Worm (Caenorhabditis elegans) whole organism, early embryonic: Measurements from ENCODE around the gene gop-3.
A peak's percentile ranks its signal among the peaks of the same experiment; 100 is the strongest.

Experiments
- B0310.2 ChIP-seq: sonication (generic microtip); optimal IDR thresholded peaks from 2 replicates; lab custom pipeline; 2016; ENCODE audit warnings: mild to moderate bottlenecking, missing genetic modification characterization, missing compliant biosample characterization
- F13C5.2 ChIP-seq: sonication (generic microtip); optimal IDR thresholded peaks from 2 replicates; lab custom pipeline; 2017; ENCODE audit warnings: mild to moderate bottlenecking, missing genetic modification characterization, inconsistent platforms, missing compliant biosample characterization
- aly-1 ChIP-seq: sonication (generic microtip); optimal IDR thresholded peaks from 2 replicates; lab custom pipeline; 2016; ENCODE audit warnings: missing genetic modification characterization, missing compliant biosample characterization
- ama-1 ChIP-seq: fragments of 150-350 bp; optimal IDR thresholded peaks from 2 replicates; lab custom pipeline; 2014
- ceh-13 ChIP-seq: fragments of 200-800 bp; sonication (Bioruptor generic); optimal IDR thresholded peaks from 2 replicates; lab custom pipeline; 2018; ENCODE audit warnings: mild to moderate bottlenecking, missing genetic modification characterization, missing compliant biosample characterization
- ceh-36 ChIP-seq: sonication (generic microtip); optimal IDR thresholded peaks from 2 replicates; lab custom pipeline; 2016; ENCODE audit warnings: missing genetic modification characterization, inconsistent platforms, missing compliant biosample characterization
- ets-7 ChIP-seq: sonication (generic microtip); optimal IDR thresholded peaks from 2 replicates; lab custom pipeline; 2016; ENCODE audit warnings: missing genotype, missing genetic modification characterization, missing compliant biosample characterization
- flt-1 ChIP-seq: fragments of 200-800 bp; sonication (Bioruptor generic); IDR thresholded peaks from 2 replicates; pipeline ENCODE4 v1.3.6; 2022; ENCODE audit warnings: missing genetic modification characterization, missing compliant biosample characterization
- hmbx-1 ChIP-seq: sonication (generic microtip); optimal IDR thresholded peaks from 2 replicates; lab custom pipeline; 2016; ENCODE audit warnings: mild to moderate bottlenecking, missing genetic modification characterization, missing compliant biosample characterization
- hmg-4 ChIP-seq: fragments of 200-800 bp; sonication (Bioruptor generic); optimal IDR thresholded peaks from 2 replicates; lab custom pipeline; 2018; ENCODE audit warnings: mild to moderate bottlenecking, missing genetic modification characterization, missing compliant biosample characterization
- hnd-1 ChIP-seq: sonication (generic microtip); optimal IDR thresholded peaks from 2 replicates; lab custom pipeline; 2016; ENCODE audit warnings: missing genetic modification characterization, missing compliant biosample characterization
- pes-1 ChIP-seq: fragments of 200-800 bp; sonication (Bioruptor generic); IDR thresholded peaks from 2 replicates; pipeline ENCODE4 v1.3.6; 2022; ENCODE audit warnings: missing genetic modification reagents, missing genetic modification characterization, missing compliant biosample characterization
- scrt-1 ChIP-seq: fragments of 200-800 bp; sonication (Bioruptor generic); IDR thresholded peaks from 2 replicates; pipeline ENCODE4 v1.3.6; 2022; ENCODE audit warnings: missing genetic modification characterization, missing compliant biosample characterization
- sea-1 ChIP-seq: fragments of 200-800 bp; sonication (Bioruptor generic); conservative IDR thresholded peaks from 2 replicates; pipeline ENCODE4 v1.3.6; 2022; ENCODE audit warnings: missing genetic modification characterization, missing compliant biosample characterization
- tbx-11 ChIP-seq: fragments of 200-800 bp; sonication (Bioruptor generic); IDR thresholded peaks from 2 replicates; pipeline ENCODE4 v1.3.6; 2022; ENCODE audit warnings: missing genetic modification characterization, missing compliant biosample characterization
- tbx-37 ChIP-seq: fragments of 200-800 bp; sonication (Bioruptor generic); conservative IDR thresholded peaks from 2 replicates; pipeline ENCODE4 v1.3.6; 2022; ENCODE audit warnings: missing genetic modification reagents, missing genetic modification characterization, missing compliant biosample characterization
- tra-4 ChIP-seq: sonication (generic microtip); optimal IDR thresholded peaks from 2 replicates; lab custom pipeline; 2017; ENCODE audit warnings: missing genetic modification characterization, missing compliant biosample characterization

Gene gop-3

ce11 chrIII:5260394-5260793 lies at the start of gene gop-3:
gop-3 (plus strand) TSS chrIII:5260694.
- TF ChIP-seq tbx-37 (no peak), ceh-36 (tag; lab: Kevin White, UChicago) (no peak), sea-1 (GFP tag; lab: Robert Waterston, UW) (no peak), F13C5.2 (tag; lab: Kevin White, UChicago) (no peak)

- peak; percentile 75 for TF ChIP-seq scrt-1 (GFP tag; lab: Robert Waterston, UW)
- TF ChIP-seq hnd-1 (tag; lab: Kevin White, UChicago), result peak; percentile 26
- peak; percentile 80 for TF ChIP-seq flt-1 (GFP tag; lab: Robert Waterston, UW)
- peak; percentile 63 for TF ChIP-seq B0310.2
- TF ChIP-seq ets-7 (tag; lab: Kevin White, UChicago), result peak; percentile 55
- peak; percentile 16 for TF ChIP-seq hmbx-1 (tag; lab: Kevin White, UChicago)
- TF ChIP-seq sea-1 (GFP tag; lab: Robert Waterston, UW), result peak; percentile 76
- TF ChIP-seq F13C5.2 (tag; lab: Kevin White, UChicago), result peak; percentile 66
- TF ChIP-seq aly-1 (tag; lab: Kevin White, UChicago), result peak; percentile 90
- TF ChIP-seq tbx-37, result peak; percentile 40
- TF ChIP-seq ceh-13 (GFP tag; lab: Kevin White, UChicago), result peak; percentile 47
- peak; percentile 84 for TF ChIP-seq pes-1 (GFP tag; lab: Robert Waterston, UW)
- TF ChIP-seq hmg-4, result peak; percentile 93
These were observed 49.3 kb upstream of the gop-3 start for ce11 chrIII:5211137-5211648.

ce11 chrIII:5214162-5214561 lies 46.3 kb upstream of the gop-3 start:
- TF ChIP-seq ets-7 (tag; lab: Kevin White, UChicago) (no peak), hnd-1 (tag; lab: Kevin White, UChicago) (no peak), pes-1 (GFP tag; lab: Robert Waterston, UW) (no peak), tra-4 (tag; lab: Kevin White, UChicago) (no peak), hmg-4 (no peak), hmbx-1 (tag; lab: Kevin White, UChicago) (no peak), ceh-13 (GFP tag; lab: Kevin White, UChicago) (no peak), aly-1 (tag; lab: Kevin White, UChicago) (no peak)

ce11 chrIII:5215375-5215774 lies 45.1 kb upstream of the gop-3 start, which contains the start of gene ZC155.4:
ZC155.4 (minus strand) TSS chrIII:5215475.
- TF ChIP-seq hmg-4 (no peak), pes-1 (GFP tag; lab: Robert Waterston, UW) (no peak), ceh-13 (GFP tag; lab: Kevin White, UChicago) (no peak), F13C5.2 (tag; lab: Kevin White, UChicago) (no peak), ets-7 (tag; lab: Kevin White, UChicago) (no peak), aly-1 (tag; lab: Kevin White, UChicago) (no peak), scrt-1 (GFP tag; lab: Robert Waterston, UW) (no peak), ama-1 (no peak), hnd-1 (tag; lab: Kevin White, UChicago) (no peak), B0310.2 (no peak), tbx-37 (no peak), sea-1 (GFP tag; lab: Robert Waterston, UW) (no peak), hmbx-1 (tag; lab: Kevin White, UChicago) (no peak), tra-4 (tag; lab: Kevin White, UChicago) (no peak), flt-1 (GFP tag; lab: Robert Waterston, UW) (no peak)

ce11 chrIII:5217511-5217910 lies 43.0 kb upstream of the gop-3 start, which contains the start of gene cutl-19:
cutl-19 (minus strand) TSS chrIII:5217611.
- no peak for TF ChIP-seq scrt-1 (GFP tag; lab: Robert Waterston, UW)
- no peak for TF ChIP-seq F13C5.2 (tag; lab: Kevin White, UChicago)
- no peak for TF ChIP-seq flt-1 (GFP tag; lab: Robert Waterston, UW)
- TF ChIP-seq tbx-11 (GFP tag; lab: Robert Waterston, UW), result no peak
- TF ChIP-seq hmbx-1 (tag; lab: Kevin White, UChicago), result no peak
- TF ChIP-seq tra-4 (tag; lab: Kevin White, UChicago), result no peak
- TF ChIP-seq hnd-1 (tag; lab: Kevin White, UChicago), result no peak
- no peak for TF ChIP-seq ceh-36 (tag; lab: Kevin White, UChicago)
- no peak for TF ChIP-seq aly-1 (tag; lab: Kevin White, UChicago)
- no peak for TF ChIP-seq ceh-13 (GFP tag; lab: Kevin White, UChicago)
- TF ChIP-seq ama-1, result no peak

- TF ChIP-seq ets-7 (tag; lab: Kevin White, UChicago), result no peak
- no peak for TF ChIP-seq tra-4 (tag; lab: Kevin White, UChicago)
- TF ChIP-seq flt-1 (GFP tag; lab: Robert Waterston, UW), result no peak
- no peak for TF ChIP-seq ama-1
These were observed 41.8 kb upstream of the gop-3 start, which contains the start of gene ZC155.2 for ce11 chrIII:5218687-5219086. ZC155.2 (plus strand) TSS chrIII:5218987.

- TF ChIP-seq flt-1 (GFP tag; lab: Robert Waterston, UW), result no peak
- TF ChIP-seq hmg-4, result no peak
- TF ChIP-seq hnd-1 (tag; lab: Kevin White, UChicago), result no peak
- TF ChIP-seq pes-1 (GFP tag; lab: Robert Waterston, UW), result no peak
- TF ChIP-seq sea-1 (GFP tag; lab: Robert Waterston, UW), result no peak
- TF ChIP-seq ceh-36 (tag; lab: Kevin White, UChicago), result no peak
- TF ChIP-seq tra-4 (tag; lab: Kevin White, UChicago), result no peak
- no peak for TF ChIP-seq ets-7 (tag; lab: Kevin White, UChicago)
- TF ChIP-seq aly-1 (tag; lab: Kevin White, UChicago), result no peak
- no peak for TF ChIP-seq ama-1
- TF ChIP-seq F13C5.2 (tag; lab: Kevin White, UChicago), result no peak
- TF ChIP-seq tbx-11 (GFP tag; lab: Robert Waterston, UW), result no peak
- no peak for TF ChIP-seq hmbx-1 (tag; lab: Kevin White, UChicago)
- no peak for TF ChIP-seq tbx-37
- TF ChIP-seq B0310.2, result no peak
- TF ChIP-seq scrt-1 (GFP tag; lab: Robert Waterston, UW), result no peak
- TF ChIP-seq ceh-13 (GFP tag; lab: Kevin White, UChicago), result no peak
These were observed 38.7 kb upstream of the gop-3 start for ce11 chrIII:5221820-5222219.
